Fruit fly (Drosophila melanogaster): ENCODE measurements around the gene Lk6.

DNA sequence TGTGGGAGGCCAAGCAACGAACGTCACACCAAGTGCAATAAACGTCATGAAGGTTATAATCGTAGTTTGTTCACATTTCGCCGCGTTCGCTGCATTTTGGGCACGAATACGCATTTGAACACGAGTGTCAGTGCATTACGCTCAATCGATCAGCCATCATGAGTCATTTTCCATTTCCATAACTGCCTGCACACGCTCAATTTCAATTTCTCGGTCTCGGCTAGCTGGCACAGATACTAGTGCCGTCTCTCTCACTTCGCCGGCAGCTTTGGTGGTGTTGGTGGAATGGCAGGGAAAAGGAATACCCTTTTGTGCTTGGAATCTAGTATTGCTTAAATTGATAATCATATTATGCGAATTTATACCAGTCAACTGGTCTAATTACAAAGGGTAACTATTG lies 2.5 kb downstream of the Lk6 start:
- TF ChIP-seq kay (GFP tag; ENCODE audit: borderline replicate concordance): peak; percentile 98
- TF ChIP-seq CG14711 (tag; optimal IDR thresholded peaks at IDR 0.05): no peak
- no peak for TF ChIP-seq Clk (GFP tag; optimal IDR thresholded peaks at IDR 0.05)
- TF ChIP-seq Hr96 (GFP tag; optimal IDR thresholded peaks at IDR 0.05): no peak
- no peak for TF ChIP-seq CG12768 (GFP tag; optimal IDR thresholded peaks at IDR 0.05)
- TF ChIP-seq bab1 (GFP tag; optimal IDR thresholded peaks at IDR 0.05): no peak
- no peak for TF ChIP-seq cic (GFP tag; optimal IDR thresholded peaks at IDR 0.05)
- TF ChIP-seq CG1620 (GFP tag; optimal IDR thresholded peaks at IDR 0.05): no peak

Data from whole organism, adult.